Fruit fly (Drosophila melanogaster): ENCODE results near the gene CG17075.

The CG17075 gene

dm6 chr2L:223351-223750, 44.0 kb downstream of the CG17075 start (continued):
- peak; percentile 56 for TF ChIP-seq Eip93F (GFP tag; optimal IDR thresholded peaks at IDR 0.05)
- no peak for TF ChIP-seq CG6854 (GFP tag; optimal IDR thresholded peaks at IDR 0.05)
- TF ChIP-seq Sox15 (GFP tag; optimal IDR thresholded peaks at IDR 0.05) = peak; percentile 88
- TF ChIP-seq CG32006 (GFP tag; optimal IDR thresholded peaks at IDR 0.05) = peak; percentile 95
- TF ChIP-seq CG10669 (GFP tag; optimal IDR thresholded peaks at IDR 0.05) = peak; percentile 93
- peak; percentile 93 for TF ChIP-seq acj6 (GFP tag; optimal IDR thresholded peaks at IDR 0.05)
- peak; percentile 92 for TF ChIP-seq CG7368 (GFP tag; optimal IDR thresholded peaks at IDR 0.05)
- TF ChIP-seq fd85E (GFP tag; optimal IDR thresholded peaks at IDR 0.05) = peak; percentile 80

- TF ChIP-seq salr (GFP tag; optimal IDR thresholded peaks at IDR 0.05) (no peak), Eip78C (GFP tag) (peak; percentile 24), svp (GFP tag) (no peak), eg (GFP tag; IDR thresholded peaks at IDR 0.05) (0 out of 3 replicates have a peak, but pooled peaks have one; percentile 14), Hr38 (GFP tag; optimal IDR thresholded peaks at IDR 0.05) (no peak)
Measured at dm6 chr2L:222867-223266, 44.4 kb downstream of the CG17075 start.

- TF ChIP-seq eg (GFP tag; IDR thresholded peaks at IDR 0.05) = peak; percentile 39; the same call in 1 of the 3 replicates
- peak; percentile 57 for TF ChIP-seq CG9139 (GFP tag; optimal IDR thresholded peaks at IDR 0.05)
- TF ChIP-seq CG8632 (GFP tag; optimal IDR thresholded peaks at IDR 0.05) = no peak
- TF ChIP-seq CG3919 (GFP tag; optimal IDR thresholded peaks at IDR 0.05) = peak; percentile 38
- no peak for TF ChIP-seq Sox15 (GFP tag; optimal IDR thresholded peaks at IDR 0.05)
- peak; percentile 23 for TF ChIP-seq CG16779 (tag; optimal IDR thresholded peaks at IDR 0.05)
- peak in 1 of 2 experiments; percentile 45 for TF ChIP-seq ss (GFP tag; optimal IDR thresholded peaks at IDR 0.05)
- peak; percentile 43 for TF ChIP-seq CG6276 (GFP tag; optimal IDR thresholded peaks at IDR 0.05)
- TF ChIP-seq CG11294 (GFP tag; IDR thresholded peaks at IDR 0.05) = no peak
- TF ChIP-seq fkh (GFP tag; optimal IDR thresholded peaks at IDR 0.05) = peak; percentile 82
- TF ChIP-seq Blimp-1 (GFP tag; optimal IDR thresholded peaks at IDR 0.05) = peak; percentile 5
- TF ChIP-seq CG8319 (GFP tag; optimal IDR thresholded peaks at IDR 0.05) = no peak
- TF ChIP-seq svp (GFP tag) = peak; percentile 92
- TF ChIP-seq topi (GFP tag; optimal IDR thresholded peaks at IDR 0.05) = no peak
- TF ChIP-seq acj6 (GFP tag; optimal IDR thresholded peaks at IDR 0.05) = no peak
- peak; percentile 79 for TF ChIP-seq CG6854 (GFP tag; optimal IDR thresholded peaks at IDR 0.05)
- TF ChIP-seq Eip78C (GFP tag) = peak; percentile 75
- no peak for TF ChIP-seq CG11762 (GFP tag; optimal IDR thresholded peaks at IDR 0.05; ENCODE audit: insufficient read depth)
- TF ChIP-seq Sox102F (GFP tag; optimal IDR thresholded peaks at IDR 0.05) = peak; percentile 77
- TF ChIP-seq Eip75B (GFP tag; optimal IDR thresholded peaks at IDR 0.05) = peak; percentile 32
- TF ChIP-seq dsx (GFP tag; optimal IDR thresholded peaks at IDR 0.05; ENCODE audit: poor library complexity, severe bottlenecking) = peak; percentile 52
- no peak for TF ChIP-seq CG31627 (GFP tag; optimal IDR thresholded peaks at IDR 0.05)
- peak; percentile 55; the same call in 1 of the 2 replicates for TF ChIP-seq CG15336 (GFP tag; IDR thresholded peaks at IDR 0.05)
- peak; percentile 64 for TF ChIP-seq Lpt (GFP tag; optimal IDR thresholded peaks at IDR 0.05)
- TF ChIP-seq cyc (GFP tag; optimal IDR thresholded peaks at IDR 0.05) = no peak
Measured at dm6 chr2L:221939-222489, 45.3 kb downstream of the CG17075 start.

dm6 chr2L:221152-221551, 46.2 kb downstream of the CG17075 start:
- no peak for TF ChIP-seq Hr4 (GFP tag; optimal IDR thresholded peaks at IDR 0.05)
- TF ChIP-seq CG6276 (GFP tag; optimal IDR thresholded peaks at IDR 0.05) = no peak
- TF ChIP-seq CG7368 (GFP tag; optimal IDR thresholded peaks at IDR 0.05) = no peak
- no peak for TF ChIP-seq CG1621 (tag; optimal IDR thresholded peaks at IDR 0.05)
- no peak for TF ChIP-seq eg (GFP tag; IDR thresholded peaks at IDR 0.05)
- TF ChIP-seq Ets96B (tag; optimal IDR thresholded peaks at IDR 0.05) = no peak
